Worm (Caenorhabditis elegans) whole organism, mixed stage, embryonic: ENCODE results near the gene D1054.9.

Experiments
- bed-3 ChIP-seq: fragments of 200-800 bp; sonication (Bioruptor generic); optimal IDR thresholded peaks from 3 replicates; lab custom pipeline; 2018; ENCODE audit warnings: mild to moderate bottlenecking, missing genetic modification characterization, moderate library complexity, missing compliant biosample characterization
- ces-1 ChIP-seq: fragments of 150-350 bp; optimal IDR thresholded peaks from 2 replicates; lab custom pipeline; 2014; ENCODE audit warnings: missing biosample characterization, missing genetic modification reagents, missing genetic modification characterization
- elt-3 ChIP-seq: fragments of 150-350 bp; optimal IDR thresholded peaks from 2 replicates; lab custom pipeline; 2014; ENCODE audit warnings: missing biosample characterization, missing genetic modification characterization
- nhr-12 ChIP-seq: fragments of 150-350 bp; optimal IDR thresholded peaks from 2 replicates; lab custom pipeline; 2014; ENCODE audit warnings: missing biosample characterization, missing genetic modification characterization
- nhr-28 ChIP-seq: fragments of 150-350 bp; optimal IDR thresholded peaks from 2 replicates; lab custom pipeline; 2014; ENCODE audit warnings: missing biosample characterization, missing genetic modification characterization
- pha-4 ChIP-seq: fragments of 150-350 bp; optimal IDR thresholded peaks from 2 replicates; lab custom pipeline; 2018; ENCODE audit warnings: missing biosample characterization, missing genetic modification reagents, missing genetic modification characterization
- snpc-4 ChIP-seq: fragments of 150-350 bp; optimal IDR thresholded peaks from 2 replicates; lab custom pipeline; 2014; ENCODE audit warnings: missing biosample characterization, missing genetic modification characterization
- unc-62 ChIP-seq: fragments of 150-350 bp; optimal IDR thresholded peaks from 2 replicates; lab custom pipeline; 2014; ENCODE audit warnings: missing biosample characterization, missing genetic modification reagents, missing genetic modification characterization
- zip-8 ChIP-seq: fragments of 150-350 bp; optimal IDR thresholded peaks from 2 replicates; lab custom pipeline; 2014; ENCODE audit warnings: missing biosample characterization, missing genetic modification characterization

ce11 chrV:10838204-10838603 lies 47.3 kb upstream of the D1054.9 start:
- TF ChIP-seq nhr-12 (tag; lab: Kevin White, UChicago) (no peak), zip-8 (tag; lab: Kevin White, UChicago) (no peak), bed-3 (GFP tag; lab: Kevin White, UChicago) (no peak), elt-3 (tag; lab: Kevin White, UChicago) (no peak), nhr-28 (tag; lab: Kevin White, UChicago) (no peak), pha-4 (tag; lab: Kevin White, UChicago) (no peak), unc-62 (GFP tag; lab: Kevin White, UChicago) (no peak), ces-1 (GFP tag; lab: Kevin White, UChicago) (no peak), snpc-4 (no peak)
